Fruit fly (Drosophila melanogaster) Kc167 (cell line): ENCODE results near the gene HemK1.

Experiments
- Sin3A ChIP-seq: fragments of >200 bp; optimal IDR thresholded peaks from 2 replicates; lab custom pipeline; 2018; ENCODE audit warnings: missing external identifiers
- h ChIP-seq: fragments of >200 bp; optimal IDR thresholded peaks from 3 replicates; lab custom pipeline; 2018; ENCODE audit warnings: missing external identifiers
- psq ChIP-seq: fragments of >200 bp; optimal IDR thresholded peaks from 2 replicates; lab custom pipeline; 2017; ENCODE audit warnings: missing external identifiers
- ttk ChIP-seq: sonication (Bioruptor generic); optimal IDR thresholded peaks from 2 replicates; lab custom pipeline; 2017; ENCODE audit warnings: missing external identifiers

- TF ChIP-seq ttk (lab: Kevin White, UChicago) (no peak), psq (no peak), Sin3A (no peak), h (lab: Kevin White, UChicago) (no peak)
Measured at dm6 chr2L:6464780-6465179, 2.7 kb downstream of the HemK1 start.
